Fruit fly (Drosophila melanogaster): ENCODE measurements around the gene Rap1.

Gene Rap1

dm6 chr3L:1890941-1891340, 28.9 kb upstream of the Rap1 start (continued):
- TF ChIP-seq B-H1 (GFP tag; IDR thresholded peaks at IDR 0.05), result no peak
- no peak for TF ChIP-seq Rx (GFP tag; IDR thresholded peaks at IDR 0.05)
- TF ChIP-seq phol (tag; optimal IDR thresholded peaks at IDR 0.05), result peak; percentile 26
- no peak for TF ChIP-seq CG11456 (GFP tag; IDR thresholded peaks at IDR 0.05)
- no peak for TF ChIP-seq en (GFP tag; optimal IDR thresholded peaks at IDR 0.05)
- peak; percentile 15 for TF ChIP-seq zen (tag; optimal IDR thresholded peaks at IDR 0.05)
- TF ChIP-seq CG18011 (GFP tag; optimal IDR thresholded peaks at IDR 0.05), result no peak
- TF ChIP-seq Myb (GFP tag; optimal IDR thresholded peaks at IDR 0.05), result peak; percentile 91
- no peak for TF ChIP-seq CG8359 (GFP tag; optimal IDR thresholded peaks at IDR 0.05; ENCODE audit: borderline replicate concordance)
- TF ChIP-seq CG11504 (tag; optimal IDR thresholded peaks at IDR 0.05), result no peak
- TF ChIP-seq CG4617 (GFP tag; optimal IDR thresholded peaks at IDR 0.05; ENCODE audit: borderline replicate concordance), result no peak
- no peak for TF ChIP-seq HLH54F (GFP tag; optimal IDR thresholded peaks at IDR 0.05)
- TF ChIP-seq ci (GFP tag; IDR thresholded peaks at IDR 0.05), result 0 out of 3 replicates have a peak, but pooled peaks have one; percentile 5

- TF ChIP-seq Blimp-1 (GFP tag; optimal IDR thresholded peaks at IDR 0.05) (peak; percentile 22), ewg (GFP tag; optimal IDR thresholded peaks at IDR 0.05) (no peak), Dad (GFP tag; optimal IDR thresholded peaks at IDR 0.05) (no peak), sc (optimal IDR thresholded peaks at IDR 0.05) (no peak), sc (GFP tag; optimal IDR thresholded peaks at IDR 0.05) (no peak)
Observed at dm6 chr3L:1887929-1888529, 26.0 kb upstream of the Rap1 start.

DNA sequence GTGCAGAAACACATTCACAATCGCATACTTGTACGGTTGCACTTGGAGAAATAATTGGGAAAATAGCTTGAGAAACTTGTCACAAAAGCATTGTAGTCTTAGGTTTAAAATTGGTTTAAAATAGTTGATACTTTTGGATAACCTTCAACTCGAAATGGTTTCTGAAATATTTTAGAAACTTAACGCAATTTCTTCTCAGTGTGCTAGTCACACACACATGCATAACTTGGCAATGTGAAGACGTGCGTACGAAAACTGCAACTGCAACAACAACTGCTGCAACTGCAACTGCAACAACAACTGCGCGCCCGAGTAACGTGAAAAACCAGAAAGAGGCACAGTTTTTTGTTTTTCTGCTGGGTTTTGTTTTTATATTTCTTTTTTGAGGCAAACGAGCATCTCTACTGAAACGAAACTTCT, 24.1 kb upstream of the Rap1 start:
- peak; percentile 77 for TF ChIP-seq oc (tag; optimal IDR thresholded peaks at IDR 0.05)
- TF ChIP-seq CTCF (GFP tag; optimal IDR thresholded peaks at IDR 0.05), result peak; percentile 39
- TF ChIP-seq zfh2 (GFP tag; optimal IDR thresholded peaks at IDR 0.05), result no peak
- peak; percentile 48 for TF ChIP-seq Bteb2 (GFP tag; optimal IDR thresholded peaks at IDR 0.05)
- peak; percentile 66 for TF ChIP-seq CG6272 (GFP tag; IDR thresholded peaks at IDR 0.05)
- TF ChIP-seq grau (tag; optimal IDR thresholded peaks at IDR 0.05), result peak; percentile 74
- TF ChIP-seq CG34224 (GFP tag; IDR thresholded peaks at IDR 0.05; ENCODE audit: partially characterized antibody), result no peak
- TF ChIP-seq Hr78 (GFP tag; optimal IDR thresholded peaks at IDR 0.05), result peak in 1 of 2 experiments; percentile 31
- TF ChIP-seq CG14050 (GFP tag; IDR thresholded peaks at IDR 0.05), result peak; percentile 74
- peak; percentile 49 for TF ChIP-seq CG17186 (GFP tag; optimal IDR thresholded peaks at IDR 0.05)
- TF ChIP-seq lab (GFP tag; optimal IDR thresholded peaks at IDR 0.05), result peak; percentile 68
- peak; percentile 81 for TF ChIP-seq CG1529 (GFP tag; optimal IDR thresholded peaks at IDR 0.05)
- TF ChIP-seq CG10274 (GFP tag; optimal IDR thresholded peaks at IDR 0.05), result peak; percentile 50
- TF ChIP-seq lola (GFP tag; optimal IDR thresholded peaks at IDR 0.05), result peak in 1 of 3 experiments; percentile 85
- TF ChIP-seq ssp (GFP tag; IDR thresholded peaks at IDR 0.05), result peak; percentile 63
- TF ChIP-seq nerfin-2 (GFP tag; IDR thresholded peaks at IDR 0.05; ENCODE audit: partially characterized antibody), result no peak
- TF ChIP-seq dysf (GFP tag; IDR thresholded peaks at IDR 0.05), result peak; percentile 78
- TF ChIP-seq CG11696 (GFP tag; IDR thresholded peaks at IDR 0.05), result peak; percentile 73
- peak; percentile 90 for TF ChIP-seq fd96Cb (tag; optimal IDR thresholded peaks at IDR 0.05)
- peak; percentile 69 for TF ChIP-seq sqz (GFP tag; optimal IDR thresholded peaks at IDR 0.05)
- peak; percentile 49 for TF ChIP-seq CG13296 (GFP tag; optimal IDR thresholded peaks at IDR 0.05)
- TF ChIP-seq Usf (GFP tag; optimal IDR thresholded peaks at IDR 0.05), result peak; percentile 61
- TF ChIP-seq Mad (GFP tag; optimal IDR thresholded peaks at IDR 0.05), result peak; percentile 67
- TF ChIP-seq schlank (tag; optimal IDR thresholded peaks at IDR 0.05), result no peak
- TF ChIP-seq MTF-1 (GFP tag; optimal IDR thresholded peaks at IDR 0.05; ENCODE audit: borderline replicate concordance), result peak; percentile 82
- peak; percentile 66 for TF ChIP-seq CG12659 (GFP tag; optimal IDR thresholded peaks at IDR 0.05)
- TF ChIP-seq slbo (GFP tag; IDR thresholded peaks at IDR 0.05), result peak; percentile 64; the same call in 1 of the 2 replicates
- TF ChIP-seq CG14860 (GFP tag; IDR thresholded peaks at IDR 0.05; ENCODE audit: partially characterized antibody), result no peak
- TF ChIP-seq Poxn (GFP tag; IDR thresholded peaks at IDR 0.05), result no peak
- peak; percentile 89 for TF ChIP-seq dmrt11E (tag; optimal IDR thresholded peaks at IDR 0.05)

Measured in whole organism, embryonic.